Fruit fly (Drosophila melanogaster) whole organism, wandering third instar larva: Measurements from ENCODE around the gene CG7255.

Experiments
- CG32264 ChIP-seq: fragments of 200-800 bp; sonication (Bioruptor generic); optimal IDR thresholded peaks from 2 replicates; lab custom pipeline; 2016; ENCODE audit warnings: missing biosample characterization, missing genetic modification characterization
- CG9705 ChIP-seq: fragments of 200-800 bp; sonication (Bioruptor generic); optimal IDR thresholded peaks from 2 replicates; lab custom pipeline; 2018; ENCODE audit warnings: missing biosample characterization, mild to moderate bottlenecking, missing genetic modification characterization
- CrebA ChIP-seq: fragments of 200-800 bp; sonication (Bioruptor generic); optimal IDR thresholded peaks from 2 replicates; lab custom pipeline; 2016; ENCODE audit warnings: missing biosample characterization, mild to moderate bottlenecking, missing genetic modification characterization, borderline replicate concordance
- Dfd ChIP-seq: fragments of >200 bp; optimal IDR thresholded peaks from 2 replicates; lab custom pipeline; 2017; ENCODE audit warnings: missing biosample characterization, missing genetic modification characterization
- Dif ChIP-seq: fragments of 200-275, 200-300 bp; sonication (Bioruptor generic); optimal IDR thresholded peaks from 2 replicates; lab custom pipeline; 2018; ENCODE audit warnings: missing biosample characterization, missing genetic modification characterization; ENCODE audit not compliant: partially characterized antibody
- GATAd ChIP-seq: sonication (Bioruptor generic); optimal IDR thresholded peaks from 2 replicates; lab custom pipeline; 2016; ENCODE audit warnings: missing biosample characterization, missing genetic modification characterization
- HLH106 ChIP-seq: fragments of 200-800 bp; optimal IDR thresholded peaks from 3 replicates; lab custom pipeline; 2019; ENCODE audit warnings: missing biosample characterization, mild to moderate bottlenecking, missing genetic modification characterization, moderate library complexity
- Hnf4 ChIP-seq: fragments of 200-800 bp; sonication (Bioruptor generic); optimal IDR thresholded peaks from 2 replicates; lab custom pipeline; 2016; ENCODE audit warnings: missing biosample characterization, mild to moderate bottlenecking, missing genetic modification characterization
- Hr78 ChIP-seq: fragments of >200 bp; optimal IDR thresholded peaks from 2 replicates; lab custom pipeline; 2017; ENCODE audit warnings: missing biosample characterization, missing genetic modification characterization
- Hr83 ChIP-seq: fragments of 200-300 bp; sonication (Bioruptor generic); optimal IDR thresholded peaks from 2 replicates; lab custom pipeline; 2016; ENCODE audit warnings: missing biosample characterization, mild to moderate bottlenecking, missing genetic modification characterization, moderate library complexity; ENCODE audit not compliant: poor library complexity, severe bottlenecking
- Jra ChIP-seq: sonication (Bioruptor generic); optimal IDR thresholded peaks from 2 replicates; lab custom pipeline; 2016; ENCODE audit warnings: missing biosample characterization, missing genetic modification characterization
- Mio ChIP-seq: sonication (Bioruptor generic); optimal IDR thresholded peaks from 2 replicates; lab custom pipeline; 2016; ENCODE audit warnings: missing biosample characterization, missing genetic modification characterization
- Myc ChIP-seq: fragments of >200 bp; optimal IDR thresholded peaks from 2 replicates; lab custom pipeline; 2017
- N ChIP-seq: fragments of >200 bp; optimal IDR thresholded peaks from 2 replicates; lab custom pipeline; 2018; ENCODE audit warnings: missing biosample characterization, missing external identifiers, missing genetic modification characterization
- OdsH ChIP-seq: fragments of 200-800 bp; sonication (Bioruptor generic); optimal IDR thresholded peaks from 2 replicates; lab custom pipeline; 2016; ENCODE audit warnings: missing biosample characterization, mild to moderate bottlenecking, missing genetic modification characterization
- Rel ChIP-seq, 2 experiments: fragments of 200-800 bp; sonication (Bioruptor generic) in 1 of 2; optimal IDR thresholded peaks; 2 replicates in 1 of 2; 3 replicates in 1 of 2; lab custom pipeline; 2016 to 2019; ENCODE audit warnings: mild to moderate bottlenecking in 2 of 2, missing biosample characterization in 2 of 2, missing genetic modification characterization in 2 of 2, moderate library complexity in 1 of 2
- Sp1 ChIP-seq: fragments of 200-800 bp; sonication (Bioruptor generic); optimal IDR thresholded peaks from 3 replicates; lab custom pipeline; 2019; ENCODE audit warnings: missing biosample characterization, mild to moderate bottlenecking, missing genetic modification characterization, moderate library complexity
- Vsx2 ChIP-seq: fragments of 200-300, 225-300 bp; sonication (Bioruptor generic); optimal IDR thresholded peaks from 2 replicates; lab custom pipeline; 2018; ENCODE audit warnings: missing biosample characterization, missing genetic modification characterization; ENCODE audit not compliant: partially characterized antibody
- br ChIP-seq: fragments of 200-800 bp; sonication (Bioruptor generic); optimal IDR thresholded peaks from 2 replicates; lab custom pipeline; 2016; ENCODE audit warnings: missing biosample characterization, missing genetic modification characterization
- brk ChIP-seq: fragments of 200-800 bp; sonication (Bioruptor generic); optimal IDR thresholded peaks from 2 replicates; lab custom pipeline; 2016; ENCODE audit warnings: missing biosample characterization, mild to moderate bottlenecking, missing genetic modification characterization
- dl ChIP-seq, 2 experiments: fragments of 175-275, 200-275 bp in 1 of 2; fragments of 200-275 bp in 1 of 2; sonication (Bioruptor generic); optimal IDR thresholded peaks; lab custom pipeline; 2018; ENCODE audit warnings: mild to moderate bottlenecking in 2 of 2, missing biosample characterization in 2 of 2, missing genetic modification characterization in 2 of 2, moderate library complexity in 2 of 2; ENCODE audit not compliant: partially characterized antibody in 2 of 2, insufficient read depth in 1 of 2
- dmrt93B ChIP-seq: fragments of 200-800 bp; sonication (Bioruptor generic); optimal IDR thresholded peaks from 2 replicates; lab custom pipeline; 2018; ENCODE audit warnings: missing biosample characterization, mild to moderate bottlenecking, missing genetic modification characterization
- dsf ChIP-seq: sonication (Bioruptor generic); optimal IDR thresholded peaks from 2 replicates; lab custom pipeline; 2016; ENCODE audit warnings: missing biosample characterization, missing genetic modification characterization, borderline replicate concordance
- ey ChIP-seq: fragments of 200-800 bp; sonication (Bioruptor generic); optimal IDR thresholded peaks from 2 replicates; lab custom pipeline; 2016; ENCODE audit warnings: missing biosample characterization, missing genetic modification characterization
- foxo ChIP-seq, 2 experiments: fragments of 200-800 bp; sonication (Bioruptor generic); optimal IDR thresholded peaks; 2 replicates in 1 of 2; 3 replicates in 1 of 2; lab custom pipeline; 2016 to 2017; ENCODE audit warnings: missing biosample characterization in 2 of 2, missing genetic modification characterization in 2 of 2
- fru ChIP-seq: fragments of 200-800 bp; sonication (Bioruptor generic); optimal IDR thresholded peaks from 3 replicates; lab custom pipeline; 2016; ENCODE audit warnings: missing biosample characterization, mild to moderate bottlenecking, missing genetic modification characterization
- h ChIP-seq: fragments of 200-800 bp; sonication (Bioruptor generic); optimal IDR thresholded peaks from 3 replicates; lab custom pipeline; 2016; ENCODE audit warnings: missing biosample characterization, mild to moderate bottlenecking, missing genetic modification characterization
- jim ChIP-seq: fragments of 175-275, 200-325 bp; sonication (Bioruptor generic); optimal IDR thresholded peaks from 2 replicates; lab custom pipeline; 2016; ENCODE audit warnings: missing biosample characterization, mild to moderate bottlenecking, missing genetic modification characterization
- lola ChIP-seq: fragments of >200 bp; optimal IDR thresholded peaks from 2 replicates; lab custom pipeline; 2017; ENCODE audit warnings: missing biosample characterization, missing genetic modification characterization
- pan ChIP-seq: fragments of >200 bp; optimal IDR thresholded peaks from 2 replicates; lab custom pipeline; 2017
- psq ChIP-seq: fragments of 200-800 bp; sonication (Bioruptor generic); optimal IDR thresholded peaks from 3 replicates; lab custom pipeline; 2017; ENCODE audit warnings: missing biosample characterization, mild to moderate bottlenecking, missing genetic modification characterization, moderate library complexity
- rgr ChIP-seq: fragments of 200-800 bp; sonication (Bioruptor generic); optimal IDR thresholded peaks from 3 replicates; lab custom pipeline; 2016; ENCODE audit warnings: missing biosample characterization, mild to moderate bottlenecking, missing genetic modification characterization
- sv ChIP-seq: fragments of 200-800 bp; sonication (Bioruptor generic); optimal IDR thresholded peaks from 3 replicates; lab custom pipeline; 2016; ENCODE audit warnings: missing biosample characterization, missing genetic modification characterization
- usp ChIP-seq: fragments of >200 bp; optimal IDR thresholded peaks from 2 replicates; lab custom pipeline; 2017; ENCODE audit warnings: missing biosample characterization, missing genetic modification characterization
- woc ChIP-seq: sonication (Bioruptor generic); optimal IDR thresholded peaks from 2 replicates; lab custom pipeline; 2016; ENCODE audit warnings: missing biosample characterization, mild to moderate bottlenecking, missing genetic modification characterization

Gene CG7255

dm6 chr3L:15304224-15305035 is at the start of gene CG7255:
CG7255 (plus strand) TSS chr3L:15304255.
- no peak for TF ChIP-seq pan
- no peak for TF ChIP-seq Hr78
- TF ChIP-seq br, result no peak
- TF ChIP-seq h (GFP tag; lab: Kevin White, UChicago), result peak; percentile 33
- peak; percentile 17 for TF ChIP-seq Hr83 (GFP tag; lab: Kevin White, UChicago)
- no peak for TF ChIP-seq Dfd
- TF ChIP-seq brk (GFP tag; lab: Kevin White, UChicago), result no peak
- TF ChIP-seq Dif (GFP tag; lab: Kevin White, UChicago), result no peak
- TF ChIP-seq jim (GFP tag; lab: Kevin White, UChicago), result peak; percentile 14
- TF ChIP-seq Rel (GFP tag; optimal IDR thresholded peaks at IDR 0.05; lab: Kevin White, UChicago), result no peak
- peak; percentile 54 for TF ChIP-seq Rel (tag; optimal IDR thresholded peaks at IDR 0.05; lab: Kevin White, UChicago)
- TF ChIP-seq dl (GFP tag; optimal IDR thresholded peaks at IDR 0.05; lab: Kevin White, UChicago; ENCODE audit: insufficient read depth in 1 of 2, partially characterized antibody in 2 of 2), result peak; percentile 45 to 61
- no peak for TF ChIP-seq CG9705 (GFP tag; lab: Kevin White, UChicago)
- TF ChIP-seq fru (GFP tag; lab: Kevin White, UChicago), result no peak
- peak; percentile 30 for TF ChIP-seq Jra (GFP tag; lab: Kevin White, UChicago)
- no peak for TF ChIP-seq sv (GFP tag; lab: Kevin White, UChicago)
- TF ChIP-seq foxo (GFP tag; optimal IDR thresholded peaks at IDR 0.05; lab: Kevin White, UChicago), result no peak
- no peak for TF ChIP-seq N (GFP tag; lab: Kevin White, UChicago)
- TF ChIP-seq lola (GFP tag; lab: Kevin White, UChicago), result no peak
- TF ChIP-seq CrebA, result no peak
- TF ChIP-seq dsf, result no peak
- TF ChIP-seq psq (GFP tag; lab: Kevin White, UChicago), result no peak
- TF ChIP-seq usp, result no peak
- TF ChIP-seq GATAd (GFP tag; lab: Kevin White, UChicago), result no peak
- no peak for TF ChIP-seq Mio (GFP tag; lab: Kevin White, UChicago)
- no peak for TF ChIP-seq Hnf4 (GFP tag; lab: Kevin White, UChicago)
- no peak for TF ChIP-seq rgr (GFP tag; lab: Kevin White, UChicago)
- no peak for TF ChIP-seq Sp1 (GFP tag; lab: Kevin White, UChicago)

- TF ChIP-seq foxo (GFP tag; optimal IDR thresholded peaks at IDR 0.05; lab: Kevin White, UChicago) (no peak), dsf (no peak), dl (GFP tag; optimal IDR thresholded peaks at IDR 0.05; lab: Kevin White, UChicago; ENCODE audit: insufficient read depth in 1 of 2, partially characterized antibody in 2 of 2) (no peak), woc (GFP tag; lab: Kevin White, UChicago) (no peak), ey (GFP tag; lab: Kevin White, UChicago) (no peak), brk (GFP tag; lab: Kevin White, UChicago) (no peak), Myc (no peak), rgr (GFP tag; lab: Kevin White, UChicago) (no peak), Vsx2 (GFP tag; lab: Kevin White, UChicago) (no peak), Rel (GFP tag; optimal IDR thresholded peaks at IDR 0.05; lab: Kevin White, UChicago) (no peak), Rel (tag; optimal IDR thresholded peaks at IDR 0.05; lab: Kevin White, UChicago) (no peak), jim (GFP tag; lab: Kevin White, UChicago) (no peak), Mio (GFP tag; lab: Kevin White, UChicago) (no peak), br (no peak), CG9705 (GFP tag; lab: Kevin White, UChicago) (no peak), CG32264 (GFP tag; lab: Kevin White, UChicago) (no peak)
Measured at dm6 chr3L:15257154-15257553, 46.9 kb upstream of the CG7255 start.

dm6 chr3L:15258357-15258756 is 45.7 kb upstream of the CG7255 start:
- TF ChIP-seq Sp1 (GFP tag; lab: Kevin White, UChicago) (peak; percentile 56), br (peak; percentile 33), woc (GFP tag; lab: Kevin White, UChicago) (peak; percentile 58), ey (GFP tag; lab: Kevin White, UChicago) (peak; percentile 38), Dif (GFP tag; lab: Kevin White, UChicago) (no peak), HLH106 (tag; lab: Kevin White, UChicago) (peak; percentile 15), usp (no peak), Hnf4 (GFP tag; lab: Kevin White, UChicago) (peak; percentile 6), fru (GFP tag; lab: Kevin White, UChicago) (peak; percentile 74), dmrt93B (GFP tag; lab: Kevin White, UChicago) (peak; percentile 33), rgr (GFP tag; lab: Kevin White, UChicago) (peak; percentile 58), N (GFP tag; lab: Kevin White, UChicago) (no peak), OdsH (peak; percentile 64), psq (GFP tag; lab: Kevin White, UChicago) (peak; percentile 46), brk (GFP tag; lab: Kevin White, UChicago) (no peak), foxo (GFP tag; optimal IDR thresholded peaks at IDR 0.05; lab: Kevin White, UChicago) (peak in 1 of 2 experiments; percentile 67), Hr78 (no peak), sv (GFP tag; lab: Kevin White, UChicago) (no peak)
